Fruit fly (Drosophila melanogaster) whole organism, embryonic: ENCODE data around the gene CG6163.

Experiments used
- Adf1 ChIP-seq: fragments of 200-800 bp; sonication (Bioruptor generic); IDR thresholded peaks from 2 replicates; pipeline ENCODE4 v1.3.6; 2022; ENCODE audit warnings: missing biosample characterization, missing genetic modification characterization
- CG10979 ChIP-seq: fragments of 200-800 bp; sonication (Bioruptor generic); optimal IDR thresholded peaks from 2 replicates; lab custom pipeline; 2018; ENCODE audit warnings: missing biosample characterization, mild to moderate bottlenecking, missing genetic modification characterization, moderate library complexity
- CG13894 ChIP-seq: fragments of 200-800 bp; sonication (Bioruptor generic); optimal IDR thresholded peaks from 3 replicates; lab custom pipeline; 2018; ENCODE audit warnings: missing biosample characterization, mild to moderate bottlenecking, missing genetic modification characterization, moderate library complexity
- CG15011 ChIP-seq: fragments of 200-800 bp; sonication (Bioruptor generic); optimal IDR thresholded peaks from 3 replicates; lab custom pipeline; 2018; ENCODE audit warnings: missing biosample characterization, mild to moderate bottlenecking, missing genetic modification characterization
- CG1529 ChIP-seq: fragments of 200-800 bp; sonication (Bioruptor generic); optimal IDR thresholded peaks from 3 replicates; lab custom pipeline; 2018; ENCODE audit warnings: missing biosample characterization, missing genetic modification characterization
- CG1602 ChIP-seq: fragments of 200-800 bp; sonication (Bioruptor generic); optimal IDR thresholded peaks from 3 replicates; lab custom pipeline; 2016; ENCODE audit warnings: missing biosample characterization, missing genetic modification characterization
- CG16815 ChIP-seq: fragments of 200-800 bp; sonication (Bioruptor generic); optimal IDR thresholded peaks from 3 replicates; lab custom pipeline; 2017; ENCODE audit warnings: missing biosample characterization, mild to moderate bottlenecking, missing genetic modification characterization
- CG17385 ChIP-seq: fragments of 200-800 bp; sonication (Bioruptor generic); optimal IDR thresholded peaks from 3 replicates; lab custom pipeline; 2018; ENCODE audit warnings: missing biosample characterization, mild to moderate bottlenecking, missing genetic modification characterization
- CG18262 ChIP-seq: fragments of 200-800 bp; optimal IDR thresholded peaks from 3 replicates; lab custom pipeline; 2019; ENCODE audit warnings: missing biosample characterization, mild to moderate bottlenecking, missing genetic modification characterization, moderate library complexity
- CG18599 ChIP-seq: fragments of 200-800 bp; sonication (Bioruptor generic); optimal IDR thresholded peaks from 3 replicates; lab custom pipeline; 2017; ENCODE audit warnings: missing biosample characterization, missing genetic modification characterization, mild to moderate bottlenecking, moderate library complexity, missing genetic modification reagents
- CG2116 ChIP-seq: fragments of 200-800 bp; sonication (Bioruptor generic); optimal IDR thresholded peaks from 3 replicates; lab custom pipeline; 2018; ENCODE audit warnings: missing biosample characterization, mild to moderate bottlenecking, missing genetic modification characterization
- CG2120 ChIP-seq: fragments of 200-800 bp; sonication (Bioruptor generic); optimal IDR thresholded peaks from 3 replicates; lab custom pipeline; 2016; ENCODE audit warnings: missing biosample characterization, missing genetic modification characterization
- CG33557 ChIP-seq: fragments of 200-800 bp; sonication (Bioruptor generic); optimal IDR thresholded peaks from 2 replicates; lab custom pipeline; 2019; ENCODE audit warnings: missing biosample characterization, mild to moderate bottlenecking, missing genetic modification characterization, moderate library complexity
- CG4282 ChIP-seq: fragments of 200-800 bp; sonication (Bioruptor generic); optimal IDR thresholded peaks from 2 replicates; lab custom pipeline; 2016; ENCODE audit warnings: missing biosample characterization, missing genetic modification characterization
- CG43689 ChIP-seq: fragments of 200-800 bp; sonication (Bioruptor generic); IDR thresholded peaks from 2 replicates; pipeline ENCODE4 v1.3.6; 2022; ENCODE audit warnings: missing biosample characterization, missing genetic modification characterization
- CG7372 ChIP-seq: fragments of 200-800 bp; sonication (Bioruptor generic); IDR thresholded peaks from 2 replicates; pipeline ENCODE4 v1.3.6; 2022; ENCODE audit warnings: missing biosample characterization, missing genetic modification characterization
- CG9817 ChIP-seq: fragments of 200-800 bp; sonication (Bioruptor generic); optimal IDR thresholded peaks from 2 replicates; lab custom pipeline; 2018; ENCODE audit warnings: missing biosample characterization, mild to moderate bottlenecking, missing genetic modification characterization, moderate library complexity
- Drgx ChIP-seq: fragments of 200-800 bp; sonication (Bioruptor generic); IDR thresholded peaks from 2 replicates; pipeline ENCODE4 v1.3.6; 2022; ENCODE audit warnings: missing biosample characterization, missing genetic modification characterization
- Hand ChIP-seq: fragments of 200-800 bp; sonication (Bioruptor generic); optimal IDR thresholded peaks from 2 replicates; lab custom pipeline; 2017; ENCODE audit warnings: mild to moderate bottlenecking, missing biosample characterization, missing genetic modification reagents, missing genetic modification characterization
- Hey ChIP-seq: fragments of 200-800 bp; sonication (Bioruptor generic); optimal IDR thresholded peaks from 3 replicates; lab custom pipeline; 2018; ENCODE audit warnings: missing biosample characterization, mild to moderate bottlenecking, missing genetic modification characterization
- Hmx ChIP-seq: fragments of 200-800 bp; sonication (Bioruptor generic); optimal IDR thresholded peaks from 2 replicates; lab custom pipeline; 2016; ENCODE audit warnings: missing biosample characterization, missing genetic modification characterization
- Hr51 ChIP-seq, 2 experiments: fragments of 200-800 bp; sonication (Bioruptor generic); optimal IDR thresholded peaks; 2 replicates in 1 of 2; 3 replicates in 1 of 2; lab custom pipeline; 2016 to 2018; ENCODE audit warnings: missing biosample characterization in 2 of 2, missing genetic modification characterization in 2 of 2, mild to moderate bottlenecking in 1 of 2, moderate library complexity in 1 of 2
- Hr78 ChIP-seq, 2 experiments: fragments of 200-800 bp in 1 of 2; fragments of >200 bp in 1 of 2; sonication (Bioruptor generic) in 1 of 2; optimal IDR thresholded peaks; 2 replicates each; lab custom pipeline; 2017 to 2019; ENCODE audit warnings: missing biosample characterization in 2 of 2, missing genetic modification characterization in 2 of 2, mild to moderate bottlenecking in 1 of 2, moderate library complexity in 1 of 2
- Lhr ChIP-seq: fragments of 200-800 bp; sonication (Bioruptor generic); optimal IDR thresholded peaks from 3 replicates; lab custom pipeline; 2017; ENCODE audit warnings: mild to moderate bottlenecking, missing biosample characterization, missing genetic modification reagents, missing genetic modification characterization
- bbx ChIP-seq: fragments of 200-800 bp; sonication (Bioruptor generic); IDR thresholded peaks from 2 replicates; pipeline ENCODE4 v1.3.6; 2022; ENCODE audit warnings: missing biosample characterization, missing genetic modification characterization; ENCODE audit not compliant: partially characterized antibody
- bsh ChIP-seq, 2 experiments: fragments of 200-800 bp; sonication (Bioruptor generic); optimal IDR thresholded peaks; 2 replicates each; lab custom pipeline; 2017 to 2018; ENCODE audit warnings: mild to moderate bottlenecking in 2 of 2, missing biosample characterization in 2 of 2, missing genetic modification characterization in 2 of 2, moderate library complexity in 1 of 2
- cg ChIP-seq: fragments of 200-800 bp; sonication (Bioruptor generic); optimal IDR thresholded peaks from 3 replicates; lab custom pipeline; 2019; ENCODE audit warnings: missing biosample characterization, mild to moderate bottlenecking, missing genetic modification characterization, moderate library complexity
- chinmo ChIP-seq: fragments of 200-800 bp; sonication (Bioruptor generic); IDR thresholded peaks from 4 replicates; pipeline ENCODE4 v1.3.6; 2022; ENCODE audit warnings: missing biosample characterization, missing genetic modification characterization; ENCODE audit not compliant: partially characterized antibody
- chn ChIP-seq: fragments of 200-800 bp; sonication (Bioruptor generic); optimal IDR thresholded peaks from 2 replicates; lab custom pipeline; 2016; ENCODE audit warnings: missing biosample characterization, missing genetic modification characterization
- ci ChIP-seq: fragments of 200-800 bp; sonication (Bioruptor generic); IDR thresholded peaks from 3 replicates; pipeline ENCODE4 v1.3.6; 2022; ENCODE audit warnings: missing biosample characterization, missing genetic modification characterization
- corto ChIP-seq: fragments of 200-800 bp; sonication (Bioruptor generic); optimal IDR thresholded peaks from 2 replicates; lab custom pipeline; 2016; ENCODE audit warnings: missing biosample characterization, mild to moderate bottlenecking, missing genetic modification characterization, moderate library complexity
- disco-r ChIP-seq: fragments of 200-800 bp; sonication (Bioruptor generic); optimal IDR thresholded peaks from 2 replicates; lab custom pipeline; 2016; ENCODE audit warnings: missing biosample characterization, missing genetic modification characterization
- fu2 ChIP-seq: fragments of 200-800 bp; sonication (Bioruptor generic); optimal IDR thresholded peaks from 2 replicates; lab custom pipeline; 2016; ENCODE audit warnings: missing biosample characterization, missing genetic modification characterization
- gce ChIP-seq: fragments of 200-800 bp; sonication (Bioruptor generic); IDR thresholded peaks from 3 replicates; pipeline ENCODE4 v1.3.6; 2022; ENCODE audit warnings: missing biosample characterization, missing genetic modification characterization
- grau ChIP-seq: fragments of 200-800 bp; optimal IDR thresholded peaks from 3 replicates; lab custom pipeline; 2019; ENCODE audit warnings: missing biosample characterization, mild to moderate bottlenecking, missing genetic modification characterization, moderate library complexity
- gsb-n ChIP-seq: fragments of 200-800 bp; sonication (Bioruptor generic); optimal IDR thresholded peaks from 3 replicates; lab custom pipeline; 2018; ENCODE audit warnings: missing biosample characterization, mild to moderate bottlenecking, missing genetic modification characterization
- h ChIP-seq: fragments of >200 bp; optimal IDR thresholded peaks from 2 replicates; lab custom pipeline; 2017
- hkb ChIP-seq, 2 experiments: fragments of 200-800 bp in 1 of 2; fragments of >200 bp in 1 of 2; sonication (Bioruptor generic) in 1 of 2; IDR thresholded peaks in 1 of 2; optimal IDR thresholded peaks in 1 of 2; 2 replicates each; pipeline versions ENCODE4 v1.3.6 to Lab custom; 2017 to 2022; ENCODE audit warnings: missing biosample characterization in 1 of 2, missing genetic modification characterization in 1 of 2
- insv ChIP-seq, 2 experiments: fragments of 200-800 bp; sonication (Bioruptor generic); optimal IDR thresholded peaks; 3 replicates each; lab custom pipeline; 2016 to 2018; ENCODE audit warnings: missing biosample characterization in 2 of 2, missing genetic modification characterization in 2 of 2
- lbe ChIP-seq: fragments of 200-800 bp; sonication (Bioruptor generic); optimal IDR thresholded peaks from 2 replicates; lab custom pipeline; 2016; ENCODE audit warnings: missing biosample characterization, mild to moderate bottlenecking, missing genetic modification characterization
- nmo ChIP-seq: fragments of 200-800 bp; sonication (Bioruptor generic); optimal IDR thresholded peaks from 2 replicates; lab custom pipeline; 2018; ENCODE audit warnings: missing biosample characterization, mild to moderate bottlenecking, missing genetic modification characterization, moderate library complexity
- nom ChIP-seq: fragments of 200-800 bp; sonication (Bioruptor generic); optimal IDR thresholded peaks from 2 replicates; lab custom pipeline; 2017; ENCODE audit warnings: missing biosample characterization, missing genetic modification characterization, mild to moderate bottlenecking, moderate library complexity, missing genetic modification reagents
- psq ChIP-seq: fragments of 200-800 bp; sonication (Bioruptor generic); optimal IDR thresholded peaks from 2 replicates; lab custom pipeline; 2017; ENCODE audit warnings: missing biosample characterization, missing genetic modification characterization
- seq ChIP-seq: fragments of 200-800 bp; sonication (Bioruptor generic); IDR thresholded peaks from 2 replicates; pipeline ENCODE4 v1.3.6; 2022; ENCODE audit warnings: missing biosample characterization, missing genetic modification characterization
- slou ChIP-seq: fragments of 200-800 bp; sonication (Bioruptor generic); optimal IDR thresholded peaks from 3 replicates; lab custom pipeline; 2016; ENCODE audit warnings: missing biosample characterization, missing genetic modification characterization
- sob ChIP-seq: fragments of 200-800 bp; sonication (Bioruptor generic); IDR thresholded peaks from 2 replicates; pipeline ENCODE4 v1.3.6; 2022; ENCODE audit warnings: missing biosample characterization, missing genetic modification characterization
- zen ChIP-seq: fragments of 200-800 bp; sonication (Bioruptor generic); optimal IDR thresholded peaks from 3 replicates; lab custom pipeline; 2018; ENCODE audit warnings: missing biosample characterization, mild to moderate bottlenecking, missing genetic modification characterization, moderate library complexity
- zfh2 ChIP-seq: fragments of 200-800 bp; sonication (Bioruptor generic); optimal IDR thresholded peaks from 2 replicates; lab custom pipeline; 2016; ENCODE audit warnings: missing biosample characterization, missing genetic modification characterization

Gene CG6163

dm6 chr3L:11364835-11365431, at the start of gene CG6163:
Gene CG6163 (minus strand): TSS chr3L:11364885.
- TF ChIP-seq zfh2 (no peak), sob (GFP tag; lab: Robert Waterston, UW) (no peak), nom (peak; percentile 90), cg (GFP tag; lab: Kevin White, UChicago) (peak; percentile 47), CG18599 (peak; percentile 11), corto (peak; percentile 62), CG43689 (0 out of 2 replicates have a peak, but pooled peaks have one; percentile 4), Drgx (GFP tag; lab: Robert Waterston, UW) (peak; percentile 32; the same call in 1 of the 2 replicates), CG17385 (GFP tag; lab: Kevin White, UChicago) (peak; percentile 29), bsh (GFP tag; optimal IDR thresholded peaks at IDR 0.05; lab: Kevin White, UChicago) (peak in 1 of 2 experiments; percentile 47), lbe (peak; percentile 8), chinmo (GFP tag; lab: Robert Waterston, UW) (0 out of 4 replicates have a peak, but pooled peaks have one; percentile 40), Adf1 (GFP tag; lab: Robert Waterston, UW) (peak; percentile 48; the same call in 1 of the 2 replicates), psq (GFP tag; lab: Kevin White, UChicago) (peak; percentile 89), hkb (optimal IDR thresholded peaks at IDR 0.05; lab: Kevin White, UChicago) (no peak), hkb (GFP tag; IDR thresholded peaks at IDR 0.05; lab: Robert Waterston, UW) (0 out of 2 replicates have a peak, but pooled peaks have one; percentile 6), CG1529 (GFP tag; lab: Kevin White, UChicago) (no peak), Hand (GFP tag; lab: Kevin White, UChicago) (no peak)

- TF ChIP-seq insv (GFP tag; optimal IDR thresholded peaks at IDR 0.05; lab: Kevin White, UChicago) (no peak), CG15011 (GFP tag; lab: Kevin White, UChicago) (no peak), h (no peak), zen (tag; lab: Kevin White, UChicago) (no peak), fu2 (no peak), CG18599 (no peak), CG4282 (no peak), Hr78 (GFP tag; optimal IDR thresholded peaks at IDR 0.05; lab: Kevin White, UChicago) (no peak), CG1602 (no peak), CG9817 (tag; lab: Kevin White, UChicago) (no peak), nmo (GFP tag; lab: Kevin White, UChicago) (peak; percentile 47), CG7372 (no peak), grau (tag; lab: Kevin White, UChicago) (peak; percentile 9), slou (GFP tag; lab: Kevin White, UChicago) (no peak), gsb-n (no peak), gce (GFP tag; lab: Robert Waterston, UW) (no peak), Lhr (GFP tag; lab: Kevin White, UChicago) (no peak), ci (GFP tag; lab: Robert Waterston, UW) (no peak), Hmx (no peak), CG33557 (GFP tag; lab: Kevin White, UChicago) (peak; percentile 33), CG2120 (GFP tag; lab: Kevin White, UChicago) (no peak), Drgx (GFP tag; lab: Robert Waterston, UW) (peak; percentile 11; the same call in 1 of the 2 replicates), CG16815 (GFP tag; lab: Kevin White, UChicago) (peak; percentile 37), seq (GFP tag; lab: Robert Waterston, UW) (no peak; the same call in 1 of the 2 replicates), CG18262 (tag; lab: Kevin White, UChicago) (peak; percentile 44), CG13894 (tag; lab: Kevin White, UChicago) (no peak), disco-r (no peak), chn (GFP tag; lab: Kevin White, UChicago) (peak; percentile 3), bbx (GFP tag; lab: Robert Waterston, UW) (no peak), CG10979 (peak; percentile 28), Hey (tag; lab: Kevin White, UChicago) (no peak), CG2116 (GFP tag; lab: Kevin White, UChicago) (peak; percentile 4), Hr51 (GFP tag; optimal IDR thresholded peaks at IDR 0.05; lab: Kevin White, UChicago) (peak in 1 of 2 experiments; percentile 3)
These were observed 49.8 kb upstream of the CG6163 start for dm6 chr3L:11414453-11414852.
